Fruit fly (Drosophila melanogaster) whole organism, wandering third instar larva: ENCODE measurements around the gene cyc.

ENCODE experiments used
- Abd-B ChIP-seq: fragments of >200 bp; optimal IDR thresholded peaks from 2 replicates; lab custom pipeline; 2017; ENCODE audit warnings: missing biosample characterization, missing genetic modification characterization
- CG32264 ChIP-seq: fragments of 200-800 bp; sonication (Bioruptor generic); optimal IDR thresholded peaks from 2 replicates; lab custom pipeline; 2016; ENCODE audit warnings: missing biosample characterization, missing genetic modification characterization
- CG9705 ChIP-seq: fragments of 200-800 bp; sonication (Bioruptor generic); optimal IDR thresholded peaks from 2 replicates; lab custom pipeline; 2018; ENCODE audit warnings: missing biosample characterization, mild to moderate bottlenecking, missing genetic modification characterization
- Dfd ChIP-seq: fragments of >200 bp; optimal IDR thresholded peaks from 2 replicates; lab custom pipeline; 2017; ENCODE audit warnings: missing biosample characterization, missing genetic modification characterization
- Dif ChIP-seq: fragments of 200-275, 200-300 bp; sonication (Bioruptor generic); optimal IDR thresholded peaks from 2 replicates; lab custom pipeline; 2018; ENCODE audit warnings: missing biosample characterization, missing genetic modification characterization; ENCODE audit not compliant: partially characterized antibody
- GATAd ChIP-seq: sonication (Bioruptor generic); optimal IDR thresholded peaks from 2 replicates; lab custom pipeline; 2016; ENCODE audit warnings: missing biosample characterization, missing genetic modification characterization
- Hnf4 ChIP-seq: fragments of 200-800 bp; sonication (Bioruptor generic); optimal IDR thresholded peaks from 2 replicates; lab custom pipeline; 2016; ENCODE audit warnings: missing biosample characterization, mild to moderate bottlenecking, missing genetic modification characterization
- Hr83 ChIP-seq: fragments of 200-300 bp; sonication (Bioruptor generic); optimal IDR thresholded peaks from 2 replicates; lab custom pipeline; 2016; ENCODE audit warnings: missing biosample characterization, mild to moderate bottlenecking, missing genetic modification characterization, moderate library complexity; ENCODE audit not compliant: poor library complexity, severe bottlenecking
- Jra ChIP-seq: sonication (Bioruptor generic); optimal IDR thresholded peaks from 2 replicates; lab custom pipeline; 2016; ENCODE audit warnings: missing biosample characterization, missing genetic modification characterization
- Myc ChIP-seq: fragments of >200 bp; optimal IDR thresholded peaks from 2 replicates; lab custom pipeline; 2017
- N ChIP-seq: fragments of >200 bp; optimal IDR thresholded peaks from 2 replicates; lab custom pipeline; 2018; ENCODE audit warnings: missing biosample characterization, missing external identifiers, missing genetic modification characterization
- OdsH ChIP-seq: fragments of 200-800 bp; sonication (Bioruptor generic); optimal IDR thresholded peaks from 2 replicates; lab custom pipeline; 2016; ENCODE audit warnings: missing biosample characterization, mild to moderate bottlenecking, missing genetic modification characterization
- Rel ChIP-seq, 2 experiments: fragments of 200-800 bp; sonication (Bioruptor generic) in 1 of 2; optimal IDR thresholded peaks; 2 replicates in 1 of 2; 3 replicates in 1 of 2; lab custom pipeline; 2016 to 2019; ENCODE audit warnings: mild to moderate bottlenecking in 2 of 2, missing biosample characterization in 2 of 2, missing genetic modification characterization in 2 of 2, moderate library complexity in 1 of 2
- Sp1 ChIP-seq: fragments of 200-800 bp; sonication (Bioruptor generic); optimal IDR thresholded peaks from 3 replicates; lab custom pipeline; 2019; ENCODE audit warnings: missing biosample characterization, mild to moderate bottlenecking, missing genetic modification characterization, moderate library complexity
- Vsx2 ChIP-seq: fragments of 200-300, 225-300 bp; sonication (Bioruptor generic); optimal IDR thresholded peaks from 2 replicates; lab custom pipeline; 2018; ENCODE audit warnings: missing biosample characterization, missing genetic modification characterization; ENCODE audit not compliant: partially characterized antibody
- br ChIP-seq: fragments of 200-800 bp; sonication (Bioruptor generic); optimal IDR thresholded peaks from 2 replicates; lab custom pipeline; 2016; ENCODE audit warnings: missing biosample characterization, missing genetic modification characterization
- dl ChIP-seq, 2 experiments: fragments of 175-275, 200-275 bp in 1 of 2; fragments of 200-275 bp in 1 of 2; sonication (Bioruptor generic); optimal IDR thresholded peaks; lab custom pipeline; 2018; ENCODE audit warnings: mild to moderate bottlenecking in 2 of 2, missing biosample characterization in 2 of 2, missing genetic modification characterization in 2 of 2, moderate library complexity in 2 of 2; ENCODE audit not compliant: partially characterized antibody in 2 of 2, insufficient read depth in 1 of 2
- ey ChIP-seq: fragments of 200-800 bp; sonication (Bioruptor generic); optimal IDR thresholded peaks from 2 replicates; lab custom pipeline; 2016; ENCODE audit warnings: missing biosample characterization, missing genetic modification characterization
- foxo ChIP-seq, 2 experiments: fragments of 200-800 bp; sonication (Bioruptor generic); optimal IDR thresholded peaks; 2 replicates in 1 of 2; 3 replicates in 1 of 2; lab custom pipeline; 2016 to 2017; ENCODE audit warnings: missing biosample characterization in 2 of 2, missing genetic modification characterization in 2 of 2
- h ChIP-seq: fragments of 200-800 bp; sonication (Bioruptor generic); optimal IDR thresholded peaks from 3 replicates; lab custom pipeline; 2016; ENCODE audit warnings: missing biosample characterization, mild to moderate bottlenecking, missing genetic modification characterization
- jim ChIP-seq: fragments of 175-275, 200-325 bp; sonication (Bioruptor generic); optimal IDR thresholded peaks from 2 replicates; lab custom pipeline; 2016; ENCODE audit warnings: missing biosample characterization, mild to moderate bottlenecking, missing genetic modification characterization
- lola ChIP-seq: fragments of >200 bp; optimal IDR thresholded peaks from 2 replicates; lab custom pipeline; 2017; ENCODE audit warnings: missing biosample characterization, missing genetic modification characterization
- pan ChIP-seq: fragments of >200 bp; optimal IDR thresholded peaks from 2 replicates; lab custom pipeline; 2017
- psq ChIP-seq: fragments of 200-800 bp; sonication (Bioruptor generic); optimal IDR thresholded peaks from 3 replicates; lab custom pipeline; 2017; ENCODE audit warnings: missing biosample characterization, mild to moderate bottlenecking, missing genetic modification characterization, moderate library complexity
- rgr ChIP-seq: fragments of 200-800 bp; sonication (Bioruptor generic); optimal IDR thresholded peaks from 3 replicates; lab custom pipeline; 2016; ENCODE audit warnings: missing biosample characterization, mild to moderate bottlenecking, missing genetic modification characterization
- sage ChIP-seq: fragments of 200-800 bp; sonication (Bioruptor generic); optimal IDR thresholded peaks from 2 replicates; lab custom pipeline; 2016; ENCODE audit warnings: missing biosample characterization, mild to moderate bottlenecking, missing genetic modification characterization
- sv ChIP-seq: fragments of 200-800 bp; sonication (Bioruptor generic); optimal IDR thresholded peaks from 3 replicates; lab custom pipeline; 2016; ENCODE audit warnings: missing biosample characterization, missing genetic modification characterization
- tai ChIP-seq: sonication (Bioruptor generic); optimal IDR thresholded peaks from 2 replicates; lab custom pipeline; 2016; ENCODE audit warnings: missing biosample characterization, missing genetic modification characterization
- woc ChIP-seq: sonication (Bioruptor generic); optimal IDR thresholded peaks from 2 replicates; lab custom pipeline; 2016; ENCODE audit warnings: missing biosample characterization, mild to moderate bottlenecking, missing genetic modification characterization

Gene cyc

DNA sequence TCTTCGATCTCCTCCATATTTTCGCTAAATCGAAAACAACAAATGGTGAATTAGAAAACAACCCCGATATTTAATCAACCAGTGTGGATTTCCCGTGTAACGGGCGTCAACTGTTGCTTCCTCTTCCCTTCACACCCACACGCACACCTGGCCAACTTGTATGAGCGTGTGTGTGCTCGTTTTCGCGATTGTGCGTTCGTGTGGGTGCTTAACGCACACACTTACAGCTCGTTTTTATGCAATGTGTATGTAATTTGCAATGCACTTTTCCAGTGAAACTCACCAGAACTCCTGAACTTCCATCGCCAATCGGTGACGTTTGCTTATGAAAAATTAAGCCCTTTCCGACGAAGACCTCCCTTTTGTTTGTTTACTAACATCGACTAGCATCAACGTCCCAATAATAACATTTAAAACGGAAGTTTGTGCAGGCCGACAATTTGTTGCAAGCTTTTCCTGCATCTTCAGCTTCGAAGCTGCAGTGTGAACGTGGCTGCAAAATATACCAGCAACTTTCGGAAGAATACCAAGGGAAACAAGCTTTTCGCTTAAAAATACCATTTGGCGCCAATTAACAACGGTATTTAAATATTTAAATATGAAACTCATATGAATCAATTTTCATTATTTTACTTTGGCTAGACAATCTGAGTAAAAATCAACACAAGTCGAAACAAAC lies at the start of gene cyc:
Gene cyc (minus strand): TSS at position 467 of the 679 bp plus-strand sequence.
- TF ChIP-seq GATAd (GFP tag; lab: Kevin White, UChicago) (no peak), foxo (GFP tag; optimal IDR thresholded peaks at IDR 0.05; lab: Kevin White, UChicago) (no peak), rgr (GFP tag; lab: Kevin White, UChicago) (no peak), N (GFP tag; lab: Kevin White, UChicago) (peak; percentile 39), tai (GFP tag; lab: Kevin White, UChicago) (no peak), Sp1 (GFP tag; lab: Kevin White, UChicago) (peak; percentile 39), psq (GFP tag; lab: Kevin White, UChicago) (peak; percentile 10), h (GFP tag; lab: Kevin White, UChicago) (no peak), Rel (GFP tag; optimal IDR thresholded peaks at IDR 0.05; lab: Kevin White, UChicago) (no peak), Rel (tag; optimal IDR thresholded peaks at IDR 0.05; lab: Kevin White, UChicago) (peak; percentile 42), dl (GFP tag; optimal IDR thresholded peaks at IDR 0.05; lab: Kevin White, UChicago; ENCODE audit: insufficient read depth in 1 of 2, partially characterized antibody in 2 of 2) (no peak), ey (peak; percentile 15), Abd-B (GFP tag; lab: Kevin White, UChicago) (no peak), OdsH (GFP tag; lab: Kevin White, UChicago) (peak; percentile 8)

DNA sequence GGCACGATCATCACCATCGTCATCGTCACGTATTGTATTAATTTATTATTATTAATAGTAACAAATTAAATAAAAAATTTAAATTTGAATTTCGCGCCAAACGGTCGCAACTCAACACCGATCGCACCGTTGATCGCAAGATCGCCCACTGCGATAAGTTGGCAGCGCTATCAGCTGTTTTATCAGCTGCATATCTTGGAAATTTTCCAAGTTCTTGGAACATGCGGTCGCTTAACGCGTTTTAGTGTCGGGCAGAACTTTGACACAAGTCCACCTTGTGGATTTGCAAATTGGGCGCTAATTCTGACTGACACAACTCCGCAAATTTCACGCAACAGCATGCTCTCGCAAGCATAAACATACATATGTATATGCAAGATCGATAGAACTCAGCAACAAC lies 45.5 kb upstream of the cyc start:
- peak; percentile 25 for TF ChIP-seq rgr (GFP tag; lab: Kevin White, UChicago)
- TF ChIP-seq Dif (GFP tag; lab: Kevin White, UChicago): peak; percentile 5
- peak; percentile 38 for TF ChIP-seq Hr83
- TF ChIP-seq Rel (GFP tag; optimal IDR thresholded peaks at IDR 0.05; lab: Kevin White, UChicago): no peak
- TF ChIP-seq Rel (tag; optimal IDR thresholded peaks at IDR 0.05; lab: Kevin White, UChicago): peak; percentile 16
- no peak for TF ChIP-seq N (GFP tag; lab: Kevin White, UChicago)
- TF ChIP-seq psq (GFP tag; lab: Kevin White, UChicago): peak; percentile 11
- TF ChIP-seq Hnf4: no peak
- TF ChIP-seq br (GFP tag; lab: Kevin White, UChicago): no peak
- TF ChIP-seq Myc (lab: Kevin White, UChicago): peak; percentile 37
- TF ChIP-seq h (GFP tag; lab: Kevin White, UChicago): peak; percentile 23
- peak; percentile 23 for TF ChIP-seq sage
- no peak for TF ChIP-seq jim
- no peak for TF ChIP-seq dl (GFP tag; optimal IDR thresholded peaks at IDR 0.05; lab: Kevin White, UChicago; ENCODE audit: insufficient read depth in 1 of 2, partially characterized antibody in 2 of 2)
- TF ChIP-seq pan (lab: Kevin White, UChicago): no peak

DNA sequence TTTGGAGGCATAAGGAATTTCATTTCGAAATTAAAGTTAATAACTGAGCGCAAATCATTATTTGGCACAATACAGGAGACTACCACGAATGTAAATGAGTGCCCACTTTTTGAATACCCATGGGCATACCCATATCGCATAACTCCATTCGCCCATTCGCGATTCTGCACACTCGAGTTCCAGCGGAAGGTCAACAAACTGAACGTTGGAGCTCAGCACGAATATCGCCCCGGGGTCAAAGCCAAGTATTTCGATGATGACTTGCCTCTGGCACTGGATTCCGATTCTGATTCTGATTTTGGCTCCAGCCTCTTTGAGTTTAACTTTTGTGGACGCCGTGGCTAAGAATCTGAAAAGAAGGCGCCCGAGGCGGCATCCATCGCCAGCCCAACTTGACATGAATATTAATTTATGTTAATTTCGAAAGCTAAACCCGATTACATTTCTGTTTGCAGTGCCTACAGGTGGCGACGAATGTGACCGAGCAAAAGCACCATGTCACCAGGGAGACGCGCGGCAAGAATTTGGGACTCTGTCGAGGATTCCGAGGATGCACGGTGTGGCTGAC lies 42.3 kb upstream of the cyc start:
- TF ChIP-seq Dfd (GFP tag; lab: Kevin White, UChicago): no peak
- TF ChIP-seq Vsx2 (GFP tag; lab: Kevin White, UChicago): no peak
- no peak for TF ChIP-seq psq (GFP tag; lab: Kevin White, UChicago)
- no peak for TF ChIP-seq rgr (GFP tag; lab: Kevin White, UChicago)
- no peak for TF ChIP-seq N (GFP tag; lab: Kevin White, UChicago)
- no peak for TF ChIP-seq jim
- TF ChIP-seq sv (GFP tag; lab: Kevin White, UChicago): no peak
- TF ChIP-seq ey: no peak
- no peak for TF ChIP-seq Hnf4
- TF ChIP-seq Abd-B (GFP tag; lab: Kevin White, UChicago): no peak
- no peak for TF ChIP-seq Sp1 (GFP tag; lab: Kevin White, UChicago)
- TF ChIP-seq Hr83: no peak
- no peak for TF ChIP-seq CG32264
- TF ChIP-seq woc: no peak
- TF ChIP-seq Rel (GFP tag; optimal IDR thresholded peaks at IDR 0.05; lab: Kevin White, UChicago): no peak
- TF ChIP-seq Rel (tag; optimal IDR thresholded peaks at IDR 0.05; lab: Kevin White, UChicago): no peak
- TF ChIP-seq, all 38 proteins: peak for 0

DNA sequence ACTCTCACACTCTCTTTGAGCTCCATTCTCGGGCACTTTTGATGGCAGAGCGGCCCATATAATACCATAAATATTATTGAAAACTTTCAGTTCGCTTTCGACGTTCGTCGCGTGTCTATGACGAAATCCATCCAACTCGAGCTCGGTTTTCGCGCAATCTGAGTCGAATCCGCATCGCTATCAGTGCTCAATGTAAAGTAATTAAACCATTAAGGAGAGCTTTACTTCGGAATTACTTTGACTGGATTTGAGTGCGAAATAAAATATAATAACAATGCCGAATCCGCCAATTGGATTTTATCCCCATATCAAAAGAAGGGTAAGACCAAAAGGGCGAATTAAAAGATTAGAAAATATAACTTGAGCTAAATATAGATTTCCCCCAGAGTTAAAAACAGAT lies 32.3 kb upstream of the cyc start:
- no peak for TF ChIP-seq OdsH (GFP tag; lab: Kevin White, UChicago)
- TF ChIP-seq br (GFP tag; lab: Kevin White, UChicago): no peak
- TF ChIP-seq Hr83: no peak
- no peak for TF ChIP-seq CG32264
- TF ChIP-seq CG9705 (GFP tag; lab: Kevin White, UChicago): no peak
- no peak for TF ChIP-seq Sp1 (GFP tag; lab: Kevin White, UChicago)
- no peak for TF ChIP-seq Dif (GFP tag; lab: Kevin White, UChicago)
- TF ChIP-seq psq (GFP tag; lab: Kevin White, UChicago): no peak
- TF ChIP-seq GATAd (GFP tag; lab: Kevin White, UChicago): no peak
- no peak for TF ChIP-seq Jra (GFP tag; lab: Kevin White, UChicago)
- no peak for TF ChIP-seq Hnf4
- no peak for TF ChIP-seq lola (GFP tag; lab: Kevin White, UChicago)
- no peak for TF ChIP-seq tai (GFP tag; lab: Kevin White, UChicago)
